Worm (Caenorhabditis elegans): Measurements from ENCODE around the gene ZK643.6.

Gene ZK643.6

ce11 chrIII:8984412-8984811 lies 23.8 kb upstream of the ZK643.6 start:
- no peak for TF ChIP-seq unc-62 (GFP tag; optimal IDR thresholded peaks at IDR 0.05)
- peak; percentile 4 for TF ChIP-seq pqm-1 (tag; optimal IDR thresholded peaks at IDR 0.05)
- no peak for TF ChIP-seq skn-1 (tag; optimal IDR thresholded peaks at IDR 0.05)
- TF ChIP-seq fos-1 (tag; optimal IDR thresholded peaks at IDR 0.05) = no peak
- TF ChIP-seq pha-4 (tag; optimal IDR thresholded peaks at IDR 0.05) = no peak
- peak; percentile 45 for TF ChIP-seq elt-2 (tag; optimal IDR thresholded peaks at IDR 0.05)
- TF ChIP-seq nhr-11 (tag; optimal IDR thresholded peaks at IDR 0.05) = no peak

ce11 chrIII:8983811-8984210 lies 23.2 kb upstream of the ZK643.6 start:
- no peak for TF ChIP-seq unc-62 (GFP tag; optimal IDR thresholded peaks at IDR 0.05)
- peak in 2 of 3 experiments; percentile 36 to 84 for TF ChIP-seq elt-3 (tag; optimal IDR thresholded peaks at IDR 0.05)
- no peak for TF ChIP-seq aly-2 (tag; optimal IDR thresholded peaks at IDR 0.05)
- peak; percentile 59 for TF ChIP-seq ama-1 (optimal IDR thresholded peaks at IDR 0.05)
- TF ChIP-seq egl-5 (tag; optimal IDR thresholded peaks at IDR 0.05) = no peak
- TF ChIP-seq nhr-76 (tag; optimal IDR thresholded peaks at IDR 0.05) = no peak
- no peak for TF ChIP-seq unc-39 (tag; optimal IDR thresholded peaks at IDR 0.05)
- no peak for TF ChIP-seq lsy-12 (tag; optimal IDR thresholded peaks at IDR 0.05)
- no peak for TF ChIP-seq elt-1 (tag; optimal IDR thresholded peaks at IDR 0.05)
- no peak for TF ChIP-seq ceh-9 (tag; optimal IDR thresholded peaks at IDR 0.05)
- no peak for TF ChIP-seq nhr-67 (tag; optimal IDR thresholded peaks at IDR 0.05)
- TF ChIP-seq fos-1 (tag; optimal IDR thresholded peaks at IDR 0.05) = no peak
- no peak for TF ChIP-seq tbx-2 (tag; optimal IDR thresholded peaks at IDR 0.05)
- TF ChIP-seq pqm-1 (tag; optimal IDR thresholded peaks at IDR 0.05) = peak; percentile 15
- no peak for TF ChIP-seq fkh-10 (GFP tag; optimal IDR thresholded peaks at IDR 0.05)
- no peak for TF ChIP-seq nhr-28 (tag; optimal IDR thresholded peaks at IDR 0.05)
- TF ChIP-seq daf-12 (tag; optimal IDR thresholded peaks at IDR 0.05) = no peak
- TF ChIP-seq nhr-43 (tag; optimal IDR thresholded peaks at IDR 0.05; ENCODE audit: poor library complexity, severe bottlenecking) = peak; percentile 48
- no peak for TF ChIP-seq nhr-12 (tag; optimal IDR thresholded peaks at IDR 0.05)
- no peak for TF ChIP-seq eor-1 (tag; optimal IDR thresholded peaks at IDR 0.05)
- no peak for TF ChIP-seq nhr-11 (tag; optimal IDR thresholded peaks at IDR 0.05)
- TF ChIP-seq hmg-11 (tag; optimal IDR thresholded peaks at IDR 0.05) = no peak
- TF ChIP-seq ceh-82 (tag; optimal IDR thresholded peaks at IDR 0.05) = no peak
- no peak for TF ChIP-seq mml-1 (tag; optimal IDR thresholded peaks at IDR 0.05)
- no peak for TF ChIP-seq pha-4 (tag; optimal IDR thresholded peaks at IDR 0.05)
- peak; percentile 1 for TF ChIP-seq elt-2 (tag; optimal IDR thresholded peaks at IDR 0.05)
- no peak for TF ChIP-seq ztf-4 (tag; optimal IDR thresholded peaks at IDR 0.05)
- TF ChIP-seq snpc-4 (tag; optimal IDR thresholded peaks at IDR 0.05) = no peak
- no peak for TF ChIP-seq egl-27 (tag; optimal IDR thresholded peaks at IDR 0.05)
- TF ChIP-seq mdl-1 (tag; optimal IDR thresholded peaks at IDR 0.05) = no peak
- no peak for TF ChIP-seq nhr-25 (tag; optimal IDR thresholded peaks at IDR 0.05)
- TF ChIP-seq ceh-28 (tag; optimal IDR thresholded peaks at IDR 0.05) = no peak
- TF ChIP-seq ceh-16 (tag; optimal IDR thresholded peaks at IDR 0.05) = no peak
- TF ChIP-seq ztf-11 (tag; optimal IDR thresholded peaks at IDR 0.05) = no peak
- no peak for TF ChIP-seq nhr-237 (tag; optimal IDR thresholded peaks at IDR 0.05)
- TF ChIP-seq zag-1 (tag; optimal IDR thresholded peaks at IDR 0.05) = no peak
- no peak for TF ChIP-seq nhr-77 (tag; optimal IDR thresholded peaks at IDR 0.05)
- TF ChIP-seq skn-1 (tag; optimal IDR thresholded peaks at IDR 0.05) = peak; percentile 48
- peak; percentile 67 for TF ChIP-seq nhr-23 (tag; optimal IDR thresholded peaks at IDR 0.05)
- TF ChIP-seq R02D3.7 (tag; optimal IDR thresholded peaks at IDR 0.05) = no peak
- no peak for TF ChIP-seq nfya-1 (tag; optimal IDR thresholded peaks at IDR 0.05; ENCODE audit: insufficient read depth)
- TF ChIP-seq lin-39 (tag; optimal IDR thresholded peaks at IDR 0.05) = no peak
- TF ChIP-seq jun-1 (tag; optimal IDR thresholded peaks at IDR 0.05) = peak; percentile 35
- TF ChIP-seq lin-15B (tag; optimal IDR thresholded peaks at IDR 0.05) = no peak
- TF ChIP-seq fkh-2 (tag; optimal IDR thresholded peaks at IDR 0.05) = no peak
- TF ChIP-seq sea-2 (GFP tag; optimal IDR thresholded peaks at IDR 0.05) = no peak
